Worm (Caenorhabditis elegans) whole organism, L4 larva: ENCODE data around the gene K02C4.3.

Source experiments
- F10B5.3 ChIP-seq: sonication (generic microtip); optimal IDR thresholded peaks from 2 replicates; lab custom pipeline; 2016; ENCODE audit warnings: mild to moderate bottlenecking, missing genetic modification characterization, missing compliant biosample characterization
- F37D6.2 ChIP-seq: sonication (generic microtip); optimal IDR thresholded peaks from 2 replicates; lab custom pipeline; 2016; ENCODE audit warnings: mild to moderate bottlenecking, missing genetic modification characterization, missing compliant biosample characterization
- Y5F2A.4 ChIP-seq: fragments of 200-800 bp; sonication (Bioruptor generic); optimal IDR thresholded peaks from 2 replicates; lab custom pipeline; 2018; ENCODE audit warnings: mild to moderate bottlenecking, missing genetic modification characterization, missing compliant biosample characterization
- Y75B8A.6 ChIP-seq: fragments of 200-800 bp; sonication (Bioruptor generic); IDR thresholded peaks from 2 replicates; pipeline ENCODE4 v1.3.6; 2022; ENCODE audit warnings: missing genetic modification reagents, missing genetic modification characterization, missing compliant biosample characterization
- ZK337.2 ChIP-seq: fragments of 200-800 bp; sonication (Bioruptor generic); IDR thresholded peaks from 2 replicates; pipeline ENCODE4 v1.3.6; 2022; ENCODE audit warnings: missing genetic modification reagents, missing genetic modification characterization, missing compliant biosample characterization
- ceh-28 ChIP-seq: fragments of 150-350 bp; optimal IDR thresholded peaks from 2 replicates; lab custom pipeline; 2014; ENCODE audit warnings: missing biosample characterization, missing genetic modification reagents, missing genetic modification characterization
- cey-2 ChIP-seq: sonication (generic microtip); optimal IDR thresholded peaks from 3 replicates; lab custom pipeline; 2017; ENCODE audit warnings: missing genetic modification characterization, mild to moderate bottlenecking, missing compliant biosample characterization, antibody characterized with exemption, borderline replicate concordance; ENCODE audit not compliant: insufficient read depth
- daf-16 ChIP-seq, 3 experiments: sonication (generic microtip); optimal IDR thresholded peaks; 2 replicates each; lab custom pipeline; 2016 to 2017; ENCODE audit warnings: missing genetic modification characterization in 3 of 3, missing genetic modification reagents in 3 of 3, mild to moderate bottlenecking in 2 of 3, missing compliant biosample characterization in 2 of 3, missing biosample characterization in 1 of 3, moderate library complexity in 1 of 3
- dmd-8 ChIP-seq: fragments of 200-800 bp; sonication (Bioruptor generic); IDR thresholded peaks from 2 replicates; pipeline ENCODE4 v1.3.6; 2022; ENCODE audit warnings: missing genetic modification characterization, missing compliant biosample characterization
- duxl-1 ChIP-seq: sonication (generic microtip); optimal IDR thresholded peaks from 2 replicates; lab custom pipeline; 2016; ENCODE audit warnings: mild to moderate bottlenecking, missing genetic modification characterization, moderate library complexity, missing compliant biosample characterization; ENCODE audit not compliant: poor library complexity
- dve-1 ChIP-seq: sonication (generic microtip); optimal IDR thresholded peaks from 2 replicates; lab custom pipeline; 2017; ENCODE audit warnings: antibody characterized with exemption, mild to moderate bottlenecking, missing genetic modification characterization, missing compliant biosample characterization; ENCODE audit not compliant: insufficient read depth
- hlh-11 ChIP-seq: fragments of 200-800 bp; sonication (Bioruptor generic); optimal IDR thresholded peaks from 2 replicates; lab custom pipeline; 2018; ENCODE audit warnings: mild to moderate bottlenecking, missing genetic modification characterization, missing compliant biosample characterization
- hlh-30 ChIP-seq: sonication (generic microtip); optimal IDR thresholded peaks from 2 replicates; lab custom pipeline; 2017; ENCODE audit warnings: antibody characterized with exemption, mild to moderate bottlenecking, missing genetic modification characterization, missing compliant biosample characterization; ENCODE audit not compliant: insufficient read depth
- lin-13 ChIP-seq: fragments of 150-350 bp; optimal IDR thresholded peaks from 2 replicates; lab custom pipeline; 2014; ENCODE audit warnings: missing biosample characterization, missing genetic modification reagents, missing genetic modification characterization
- lin-38 ChIP-seq: fragments of 200-800 bp; sonication (Bioruptor generic); IDR thresholded peaks from 2 replicates; pipeline ENCODE4 v1.3.6; 2022; ENCODE audit warnings: missing genetic modification reagents, missing genetic modification characterization, missing compliant biosample characterization
- lsy-2 ChIP-seq, 2 experiments: fragments of 150-350 bp in 1 of 2; sonication (generic microtip) in 1 of 2; optimal IDR thresholded peaks; 2 replicates each; lab custom pipeline; 2014 to 2017; ENCODE audit warnings: missing biosample characterization in 2 of 2, missing genetic modification characterization in 2 of 2
- mdl-1 ChIP-seq, 2 experiments: fragments of 150-350 bp in 1 of 2; sonication (generic microtip) in 1 of 2; optimal IDR thresholded peaks; 2 replicates each; lab custom pipeline; 2014 to 2017; ENCODE audit warnings: missing biosample characterization in 2 of 2, missing genetic modification characterization in 2 of 2
- mdt-29 ChIP-seq: fragments of 200-800 bp; sonication (Bioruptor generic); IDR thresholded peaks from 2 replicates; pipeline ENCODE4 v1.3.6; 2022; ENCODE audit warnings: missing genetic modification reagents, missing genetic modification characterization, missing compliant biosample characterization
- mep-1 ChIP-seq: fragments of 150-350 bp; sonication (generic microtip); optimal IDR thresholded peaks from 3 replicates; lab custom pipeline; 2014; ENCODE audit warnings: missing biosample characterization, missing genetic modification characterization
- mxl-2 ChIP-seq: fragments of 200-800 bp; sonication (Bioruptor generic); conservative IDR thresholded peaks from 2 replicates; pipeline ENCODE4 v1.3.6; 2022; ENCODE audit warnings: missing genetic modification reagents, missing genetic modification characterization, missing compliant biosample characterization
- mxl-3 ChIP-seq: fragments of 200-800 bp; sonication (Bioruptor generic); optimal IDR thresholded peaks from 2 replicates; lab custom pipeline; 2018; ENCODE audit warnings: mild to moderate bottlenecking, missing genetic modification characterization, missing compliant biosample characterization
- nhr-102 ChIP-seq: sonication (generic microtip); optimal IDR thresholded peaks from 2 replicates; lab custom pipeline; 2016; ENCODE audit warnings: mild to moderate bottlenecking, missing genetic modification characterization, moderate library complexity, missing compliant biosample characterization
- nhr-11 ChIP-seq: fragments of 150-350 bp; optimal IDR thresholded peaks from 2 replicates; lab custom pipeline; 2014; ENCODE audit warnings: missing biosample characterization, missing genetic modification characterization
- nhr-25 ChIP-seq: sonication (generic microtip); optimal IDR thresholded peaks from 2 replicates; lab custom pipeline; 2017; ENCODE audit warnings: missing genetic modification characterization, mild to moderate bottlenecking, missing compliant biosample characterization, antibody characterized with exemption, moderate library complexity, borderline replicate concordance; ENCODE audit not compliant: insufficient read depth
- nhr-28 ChIP-seq: fragments of 150-350 bp; optimal IDR thresholded peaks from 2 replicates; lab custom pipeline; 2014; ENCODE audit warnings: missing biosample characterization, missing genetic modification characterization
- nhr-77 ChIP-seq: fragments of 150-350 bp; optimal IDR thresholded peaks from 2 replicates; lab custom pipeline; 2014; ENCODE audit warnings: missing biosample characterization, missing genetic modification characterization
- pqm-1 ChIP-seq: sonication (generic microtip); optimal IDR thresholded peaks from 2 replicates; lab custom pipeline; 2017; ENCODE audit warnings: missing biosample characterization, missing genetic modification characterization
- sdz-12 ChIP-seq: fragments of 200-800 bp; sonication (Bioruptor generic); optimal IDR thresholded peaks from 2 replicates; lab custom pipeline; 2018; ENCODE audit warnings: mild to moderate bottlenecking, missing genetic modification characterization, missing compliant biosample characterization
- snpc-1.2 ChIP-seq: fragments of 200-800 bp; sonication (Bioruptor generic); IDR thresholded peaks from 2 replicates; pipeline ENCODE4 v1.3.6; 2022; ENCODE audit warnings: missing genetic modification reagents, missing genetic modification characterization, missing compliant biosample characterization
- snpc-4 ChIP-seq: fragments of 150-350 bp; optimal IDR thresholded peaks from 2 replicates; lab custom pipeline; 2014; ENCODE audit warnings: missing biosample characterization, missing genetic modification characterization
- spr-1 ChIP-seq: sonication (generic microtip); optimal IDR thresholded peaks from 2 replicates; lab custom pipeline; 2016; ENCODE audit warnings: mild to moderate bottlenecking, missing genetic modification characterization, missing compliant biosample characterization
- unc-130 ChIP-seq: sonication (generic microtip); optimal IDR thresholded peaks from 2 replicates; lab custom pipeline; 2016; ENCODE audit warnings: missing genetic modification reagents, missing genetic modification characterization, missing compliant biosample characterization
- unc-62 ChIP-seq, 3 experiments: fragments of 150-350 bp in 1 of 3; sonication (generic microtip); optimal IDR thresholded peaks in 2 of 3; peaks in 1 of 3; 1 replicate in 1 of 3; 2 replicates in 2 of 3; lab custom pipeline; 2014 to 2017; ENCODE audit warnings: missing biosample characterization in 3 of 3, missing genetic modification characterization in 3 of 3, missing genetic modification reagents in 3 of 3, missing genotype in 1 of 3
- zfp-3 ChIP-seq: fragments of 200-800 bp; sonication (Bioruptor generic); conservative IDR thresholded peaks from 2 replicates; pipeline ENCODE4 v1.3.6; 2022; ENCODE audit warnings: missing genetic modification reagents, missing genetic modification characterization, missing compliant biosample characterization
- ztf-11 ChIP-seq: fragments of 150-350 bp; optimal IDR thresholded peaks from 2 replicates; lab custom pipeline; 2014; ENCODE audit warnings: missing biosample characterization, missing genetic modification characterization
- ztf-7 ChIP-seq: fragments of 150-350 bp; optimal IDR thresholded peaks from 2 replicates; lab custom pipeline; 2014; ENCODE audit warnings: missing biosample characterization, missing genetic modification characterization

Gene K02C4.3

ce11 chrII:8104998-8105397 lies 18.3 kb upstream of the K02C4.3 start, which contains the start of gene sfxn-5:
TSS of gene sfxn-5 (minus strand) at chrII:8105052.
- TF ChIP-seq spr-1 (no peak), duxl-1 (tag; lab: Kevin White, UChicago) (no peak), Y5F2A.4 (GFP tag; lab: Kevin White, UChicago) (no peak), ztf-7 (no peak), hlh-11 (tag; lab: Kevin White, UChicago) (peak; percentile 45), unc-62 (GFP tag; optimal IDR thresholded peaks at IDR 0.05 in 1 of 2; lab: Kevin White, UChicago) (peak in 1 of 2 experiments; percentile 13), unc-62 (tag; optimal IDR thresholded peaks at IDR 0.05; lab: Kevin White, UChicago) (no peak), F10B5.3 (tag; lab: Kevin White, UChicago) (no peak), mdt-29 (GFP tag; lab: Robert Waterston, UW) (no peak), nhr-11 (peak; percentile 8), nhr-77 (tag; lab: Kevin White, UChicago) (no peak), pqm-1 (tag; lab: Kevin White, UChicago) (peak; percentile 65), Y75B8A.6 (GFP tag; lab: Robert Waterston, UW) (no peak), sdz-12 (no peak), hlh-30 (peak; percentile 57), ceh-28 (tag; lab: Kevin White, UChicago) (no peak), dmd-8 (GFP tag; lab: Robert Waterston, UW) (no peak), unc-130 (GFP tag; lab: Kevin White, UChicago) (no peak), mxl-2 (no peak), lin-38 (GFP tag; lab: Robert Waterston, UW) (no peak), lsy-2 (tag; optimal IDR thresholded peaks at IDR 0.05; lab: Kevin White, UChicago) (peak in 1 of 2 experiments; percentile 42), dve-1 (tag; lab: Kevin White, UChicago) (peak; percentile 42), mdl-1 (tag; optimal IDR thresholded peaks at IDR 0.05; lab: Kevin White, UChicago) (no peak), cey-2 (tag; lab: Kevin White, UChicago) (no peak), daf-16 (GFP tag; optimal IDR thresholded peaks at IDR 0.05; lab: Kevin White, UChicago) (no peak), daf-16 (tag; optimal IDR thresholded peaks at IDR 0.05; lab: Kevin White, UChicago) (peak; percentile 68), nhr-28 (tag; lab: Kevin White, UChicago) (peak; percentile 65)

ce11 chrII:8102041-8102440 lies 15.4 kb upstream of the K02C4.3 start, which contains the start of gene sre-2:
TSS of gene sre-2 (minus strand) at chrII:8102141.
- no peak for TF ChIP-seq ZK337.2 (GFP tag; lab: Robert Waterston, UW)
- no peak for TF ChIP-seq unc-62 (GFP tag; optimal IDR thresholded peaks at IDR 0.05 in 1 of 2; lab: Kevin White, UChicago)
- TF ChIP-seq unc-62 (tag; optimal IDR thresholded peaks at IDR 0.05; lab: Kevin White, UChicago): no peak
- TF ChIP-seq spr-1: no peak
- no peak for TF ChIP-seq dve-1 (tag; lab: Kevin White, UChicago)
- TF ChIP-seq lin-13 (GFP tag; lab: Kevin White, UChicago): no peak
- no peak for TF ChIP-seq snpc-4 (tag; lab: Kevin White, UChicago)
- no peak for TF ChIP-seq mxl-3
- TF ChIP-seq zfp-3 (GFP tag; lab: Robert Waterston, UW): no peak
- TF ChIP-seq mep-1 (tag; lab: Kevin White, UChicago): no peak
- TF ChIP-seq mxl-2: no peak
- no peak for TF ChIP-seq ztf-11 (tag; lab: Kevin White, UChicago)
- no peak for TF ChIP-seq snpc-1.2 (GFP tag; lab: Robert Waterston, UW)
- no peak for TF ChIP-seq F37D6.2
- no peak for TF ChIP-seq pqm-1 (tag; lab: Kevin White, UChicago)

- TF ChIP-seq nhr-102 (tag; lab: Kevin White, UChicago): no peak
- TF ChIP-seq mxl-3: no peak
- peak; percentile 59 for TF ChIP-seq nhr-25 (tag; lab: Kevin White, UChicago)
- TF ChIP-seq hlh-30: peak; percentile 43
- TF ChIP-seq unc-62 (GFP tag; optimal IDR thresholded peaks at IDR 0.05 in 1 of 2; lab: Kevin White, UChicago): peak in 1 of 2 experiments; percentile 83
- TF ChIP-seq unc-62 (tag; optimal IDR thresholded peaks at IDR 0.05; lab: Kevin White, UChicago): no peak
- no peak for TF ChIP-seq lsy-2 (tag; optimal IDR thresholded peaks at IDR 0.05; lab: Kevin White, UChicago)
These were observed 12.6 kb upstream of the K02C4.3 start for ce11 chrII:8099212-8099784.
